Worm (Caenorhabditis elegans) whole organism, L1 larva: ENCODE data around the gene nhr-130.
A peak's percentile ranks its signal among the peaks of the same experiment; 100 is the strongest.

ENCODE experiments used
- F16B12.6 ChIP-seq: fragments of 150-350 bp; optimal IDR thresholded peaks from 2 replicates; lab custom pipeline; 2014; ENCODE audit warnings: missing biosample characterization, missing genetic modification characterization
- aha-1 ChIP-seq: fragments of 150-350 bp; optimal IDR thresholded peaks from 2 replicates; lab custom pipeline; 2014; ENCODE audit warnings: missing biosample characterization, missing genetic modification characterization
- alr-1 ChIP-seq: fragments of 200-800 bp; sonication (Bioruptor generic); optimal IDR thresholded peaks from 2 replicates; lab custom pipeline; 2018; ENCODE audit warnings: borderline replicate concordance, mild to moderate bottlenecking, missing genetic modification characterization, missing compliant biosample characterization
- aly-2 ChIP-seq: fragments of 150-350 bp; optimal IDR thresholded peaks from 2 replicates; lab custom pipeline; 2014; ENCODE audit warnings: missing biosample characterization, missing genetic modification characterization
- ama-1 ChIP-seq: fragments of 150-350 bp; optimal IDR thresholded peaks from 2 replicates; lab custom pipeline; 2014
- blmp-1 ChIP-seq: fragments of 150-350 bp; optimal IDR thresholded peaks from 2 replicates; lab custom pipeline; 2014; ENCODE audit warnings: missing biosample characterization, missing genetic modification characterization
- ceh-63 ChIP-seq: fragments of 200-800 bp; sonication (Bioruptor generic); optimal IDR thresholded peaks from 2 replicates; lab custom pipeline; 2018; ENCODE audit warnings: mild to moderate bottlenecking, missing genetic modification characterization, missing compliant biosample characterization
- ceh-8 ChIP-seq: fragments of 200-800 bp; sonication (Bioruptor generic); optimal IDR thresholded peaks from 2 replicates; lab custom pipeline; 2018; ENCODE audit warnings: mild to moderate bottlenecking, missing genetic modification characterization, moderate library complexity, missing compliant biosample characterization
- ceh-82 ChIP-seq, 3 experiments: fragments of 150-350 bp in 1 of 3; sonication (generic microtip) in 2 of 3; optimal IDR thresholded peaks; 2 replicates each; lab custom pipeline; 2014 to 2017; ENCODE audit warnings: missing biosample characterization in 3 of 3, missing genetic modification characterization in 3 of 3
- ceh-90 ChIP-seq: sonication (generic microtip); optimal IDR thresholded peaks from 2 replicates; lab custom pipeline; 2016; ENCODE audit warnings: missing genetic modification characterization, missing compliant biosample characterization
- efl-1 ChIP-seq, 4 experiments: fragments of 150-350 bp; optimal IDR thresholded peaks in 3 of 4; peaks in 1 of 4; 1 replicate in 1 of 4; 2 replicates in 3 of 4; lab custom pipeline; 2014; ENCODE audit warnings: missing biosample characterization in 2 of 4, missing genetic modification characterization in 2 of 4, missing genetic modification reagents in 2 of 4
- egl-13 ChIP-seq: sonication (generic microtip); optimal IDR thresholded peaks from 2 replicates; lab custom pipeline; 2016; ENCODE audit warnings: missing genotype, missing genetic modification reagents, missing genetic modification characterization, missing compliant biosample characterization
- elt-2 ChIP-seq: sonication (generic microtip); optimal IDR thresholded peaks from 2 replicates; lab custom pipeline; 2016; ENCODE audit warnings: missing genetic modification characterization, mild to moderate bottlenecking, inconsistent platforms, missing compliant biosample characterization, missing genetic modification reagents
- ets-5 ChIP-seq: fragments of 200-800 bp; sonication (Bioruptor generic); IDR thresholded peaks from 2 replicates; pipeline ENCODE4 v1.3.6; 2022; ENCODE audit warnings: missing genetic modification characterization, missing compliant biosample characterization
- fkh-4 ChIP-seq: sonication (generic microtip); optimal IDR thresholded peaks from 2 replicates; lab custom pipeline; 2016; ENCODE audit warnings: missing compliant biosample characterization, missing genetic modification characterization, borderline replicate concordance
- fkh-8 ChIP-seq: sonication (generic microtip); optimal IDR thresholded peaks from 2 replicates; lab custom pipeline; 2016; ENCODE audit warnings: mild to moderate bottlenecking, missing genetic modification characterization, missing compliant biosample characterization
- hlh-17 ChIP-seq: fragments of 200-800 bp; sonication (Bioruptor generic); optimal IDR thresholded peaks from 2 replicates; lab custom pipeline; 2018; ENCODE audit warnings: missing genetic modification characterization, mild to moderate bottlenecking, missing compliant biosample characterization, moderate library complexity, borderline replicate concordance
- hlh-4 ChIP-seq: sonication (generic microtip); optimal IDR thresholded peaks from 2 replicates; lab custom pipeline; 2016; ENCODE audit warnings: mild to moderate bottlenecking, missing genetic modification characterization, missing compliant biosample characterization
- lin-13 ChIP-seq: fragments of 150-350 bp; optimal IDR thresholded peaks from 2 replicates; lab custom pipeline; 2014; ENCODE audit warnings: missing biosample characterization, missing genetic modification reagents, missing genetic modification characterization
- lin-14 ChIP-seq: fragments of 200-800 bp; sonication (Bioruptor generic); optimal IDR thresholded peaks from 2 replicates; lab custom pipeline; 2018; ENCODE audit warnings: mild to moderate bottlenecking, missing genetic modification characterization, moderate library complexity, missing compliant biosample characterization
- lin-35 ChIP-seq, 2 experiments: fragments of 150-350 bp; optimal IDR thresholded peaks; 2 replicates each; lab custom pipeline; 2014; ENCODE audit warnings: missing biosample characterization in 2 of 2, missing genetic modification characterization in 2 of 2, missing genetic modification reagents in 2 of 2
- lir-3 ChIP-seq: sonication (generic microtip); optimal IDR thresholded peaks from 2 replicates; lab custom pipeline; 2016; ENCODE audit warnings: mild to moderate bottlenecking, missing genetic modification characterization, moderate library complexity, missing compliant biosample characterization; ENCODE audit not compliant: poor library complexity
- nhr-11 ChIP-seq: fragments of 150-350 bp; optimal IDR thresholded peaks from 2 replicates; lab custom pipeline; 2014; ENCODE audit warnings: missing biosample characterization, missing genetic modification characterization
- nhr-12 ChIP-seq: sonication (generic microtip); optimal IDR thresholded peaks from 2 replicates; lab custom pipeline; 2017; ENCODE audit warnings: missing biosample characterization, missing genetic modification characterization
- nhr-28 ChIP-seq: fragments of 150-350 bp; optimal IDR thresholded peaks from 2 replicates; lab custom pipeline; 2014; ENCODE audit warnings: missing biosample characterization, missing genetic modification characterization
- nhr-76 ChIP-seq: sonication (generic microtip); optimal IDR thresholded peaks from 2 replicates; lab custom pipeline; 2017; ENCODE audit warnings: missing biosample characterization, missing genetic modification characterization
- nhr-77 ChIP-seq: fragments of 150-350 bp; optimal IDR thresholded peaks from 2 replicates; lab custom pipeline; 2014; ENCODE audit warnings: missing biosample characterization, missing genetic modification characterization
- nhr-85 ChIP-seq: sonication (generic microtip); peaks from one replicate; lab custom pipeline; 2016; ENCODE audit warnings: missing genetic modification characterization, inconsistent platforms, missing compliant biosample characterization
- pax-3 ChIP-seq: fragments of 200-800 bp; sonication (Bioruptor generic); optimal IDR thresholded peaks from 2 replicates; lab custom pipeline; 2018; ENCODE audit warnings: mild to moderate bottlenecking, missing genetic modification characterization, moderate library complexity, missing compliant biosample characterization
- pqm-1 ChIP-seq: sonication (generic microtip); optimal IDR thresholded peaks from 3 replicates; lab custom pipeline; 2017; ENCODE audit warnings: missing biosample characterization, missing genetic modification characterization
- rnt-1 ChIP-seq: sonication (generic microtip); optimal IDR thresholded peaks from 2 replicates; lab custom pipeline; 2016; ENCODE audit warnings: mild to moderate bottlenecking, missing genetic modification characterization, moderate library complexity, missing compliant biosample characterization
- snpc-4 ChIP-seq: fragments of 150-350 bp; optimal IDR thresholded peaks from 2 replicates; lab custom pipeline; 2014; ENCODE audit warnings: missing biosample characterization, missing genetic modification characterization
- sox-4 ChIP-seq: sonication (generic microtip); optimal IDR thresholded peaks from 2 replicates; lab custom pipeline; 2016; ENCODE audit warnings: missing genetic modification characterization, missing compliant biosample characterization
- swsn-7 ChIP-seq: sonication (generic microtip); optimal IDR thresholded peaks from 2 replicates; lab custom pipeline; 2016; ENCODE audit warnings: missing genetic modification characterization, missing compliant biosample characterization
- tlp-1 ChIP-seq: fragments of 150-350 bp; optimal IDR thresholded peaks from 2 replicates; lab custom pipeline; 2014; ENCODE audit warnings: missing biosample characterization, missing genetic modification characterization

nhr-130 gene

ce11 chrV:484285-484890 lies 1.2 kb upstream of the nhr-130 start, which contains the start of gene nhr-212 (continued):
- TF ChIP-seq aly-2 (tag; lab: Kevin White, UChicago), result no peak
- TF ChIP-seq hlh-17, result no peak
- TF ChIP-seq nhr-76 (tag; lab: Kevin White, UChicago), result no peak
- no peak for TF ChIP-seq alr-1 (tag; lab: Kevin White, UChicago)
- peak; percentile 73 for TF ChIP-seq lin-14 (GFP tag; lab: Kevin White, UChicago)
- TF ChIP-seq blmp-1 (tag; lab: Kevin White, UChicago), result no peak
- TF ChIP-seq, all 84 proteins: peak for 13

- TF ChIP-seq nhr-77 (tag; lab: Kevin White, UChicago), result no peak
- no peak for TF ChIP-seq ceh-90
- TF ChIP-seq nhr-12, result no peak
Measured at ce11 chrV:482860-483259, 279 bp downstream of the nhr-130 start.

- TF ChIP-seq aha-1 (tag; lab: Kevin White, UChicago) (no peak), ceh-63 (GFP tag; lab: Kevin White, UChicago) (no peak), nhr-11 (tag; lab: Kevin White, UChicago) (no peak), ets-5 (GFP tag; lab: Robert Waterston, UW) (no peak), swsn-7 (tag; lab: Kevin White, UChicago) (no peak), egl-13 (tag; lab: Kevin White, UChicago) (no peak), ceh-82 (tag; optimal IDR thresholded peaks at IDR 0.05; lab: Kevin White, UChicago) (no peak), hlh-17 (no peak), snpc-4 (tag; lab: Kevin White, UChicago) (no peak), nhr-85 (tag; lab: Kevin White, UChicago) (no peak), F16B12.6 (tag; lab: Kevin White, UChicago) (no peak), elt-2 (tag; lab: Kevin White, UChicago) (no peak), ama-1 (lab: Kevin White, UChicago) (no peak), pax-3 (tag; lab: Kevin White, UChicago) (no peak)
- TF ChIP-seq, all 84 proteins: peak for 0
Measured at ce11 chrV:479046-479445, 4.1 kb downstream of the nhr-130 start.

- TF ChIP-seq sox-4 (tag; lab: Kevin White, UChicago), result no peak
- peak in 1 of 2 experiments; percentile 1 for TF ChIP-seq lin-35 (GFP tag; optimal IDR thresholded peaks at IDR 0.05; lab: Kevin White, UChicago)
- TF ChIP-seq lin-13 (GFP tag; lab: Kevin White, UChicago), result no peak
- no peak for TF ChIP-seq ceh-8 (GFP tag; lab: Kevin White, UChicago)
- peak; percentile 5 for TF ChIP-seq fkh-8 (tag; lab: Kevin White, UChicago)
- TF ChIP-seq tlp-1 (tag; lab: Kevin White, UChicago), result no peak
- TF ChIP-seq elt-2 (tag; lab: Kevin White, UChicago), result peak; percentile 14
- no peak for TF ChIP-seq hlh-4
- no peak for TF ChIP-seq ceh-82 (tag; optimal IDR thresholded peaks at IDR 0.05; lab: Kevin White, UChicago)
- no peak for TF ChIP-seq fkh-4
- no peak for TF ChIP-seq hlh-17
- no peak for TF ChIP-seq efl-1 (optimal IDR thresholded peaks at IDR 0.05; lab: Kevin White, UChicago)
- TF ChIP-seq efl-1 (GFP tag; optimal IDR thresholded peaks at IDR 0.05 in 1 of 2; lab: Kevin White, UChicago), result no peak
- no peak for TF ChIP-seq ets-5 (GFP tag; lab: Robert Waterston, UW)
- TF ChIP-seq aha-1 (tag; lab: Kevin White, UChicago), result no peak
- no peak for TF ChIP-seq rnt-1 (tag; lab: Kevin White, UChicago)
- TF ChIP-seq pqm-1 (tag; lab: Kevin White, UChicago), result no peak
- TF ChIP-seq nhr-28 (tag; lab: Kevin White, UChicago), result no peak
- TF ChIP-seq lir-3 (tag; lab: Kevin White, UChicago), result no peak
Measured at ce11 chrV:477664-478212, 5.4 kb downstream of the nhr-130 start, which contains the start of gene nhr-55. Gene nhr-55 (plus strand): TSS chrV:478162.
